Worm (Caenorhabditis elegans): ENCODE data around the gene T23F4.2.

- no peak for TF ChIP-seq nhr-48 (tag; optimal IDR thresholded peaks at IDR 0.05)
- TF ChIP-seq ceh-28 (tag; optimal IDR thresholded peaks at IDR 0.05) = no peak
- no peak for TF ChIP-seq ama-1 (optimal IDR thresholded peaks at IDR 0.05)
- no peak for TF ChIP-seq dmd-9 (GFP tag; IDR thresholded peaks at IDR 0.05)
- no peak for TF ChIP-seq ceh-44 (GFP tag; IDR thresholded peaks at IDR 0.05)
- no peak for TF ChIP-seq jun-1 (tag; optimal IDR thresholded peaks at IDR 0.05)
- TF ChIP-seq unc-62 (GFP tag; optimal IDR thresholded peaks at IDR 0.05 in 1 of 2) = peak in 1 of 2 experiments; percentile 54
- TF ChIP-seq unc-62 (tag; optimal IDR thresholded peaks at IDR 0.05) = no peak
Measured at ce11 chrII:1126472-1126871, 36.9 kb upstream of the T23F4.2 start.
